Worm (Caenorhabditis elegans) whole organism, early embryonic: ENCODE measurements around the gene npr-1.

Experiments used
- B0310.2 ChIP-seq: sonication (generic microtip); optimal IDR thresholded peaks from 2 replicates; lab custom pipeline; 2016; ENCODE audit warnings: mild to moderate bottlenecking, missing genetic modification characterization, missing compliant biosample characterization
- F13C5.2 ChIP-seq: sonication (generic microtip); optimal IDR thresholded peaks from 2 replicates; lab custom pipeline; 2017; ENCODE audit warnings: mild to moderate bottlenecking, missing genetic modification characterization, inconsistent platforms, missing compliant biosample characterization
- aly-1 ChIP-seq: sonication (generic microtip); optimal IDR thresholded peaks from 2 replicates; lab custom pipeline; 2016; ENCODE audit warnings: missing genetic modification characterization, missing compliant biosample characterization
- ama-1 ChIP-seq: fragments of 150-350 bp; optimal IDR thresholded peaks from 2 replicates; lab custom pipeline; 2014
- ceh-13 ChIP-seq: fragments of 200-800 bp; sonication (Bioruptor generic); optimal IDR thresholded peaks from 2 replicates; lab custom pipeline; 2018; ENCODE audit warnings: mild to moderate bottlenecking, missing genetic modification characterization, missing compliant biosample characterization
- ets-7 ChIP-seq: sonication (generic microtip); optimal IDR thresholded peaks from 2 replicates; lab custom pipeline; 2016; ENCODE audit warnings: missing genotype, missing genetic modification characterization, missing compliant biosample characterization
- flt-1 ChIP-seq: fragments of 200-800 bp; sonication (Bioruptor generic); IDR thresholded peaks from 2 replicates; pipeline ENCODE4 v1.3.6; 2022; ENCODE audit warnings: missing genetic modification characterization, missing compliant biosample characterization
- hmbx-1 ChIP-seq: sonication (generic microtip); optimal IDR thresholded peaks from 2 replicates; lab custom pipeline; 2016; ENCODE audit warnings: mild to moderate bottlenecking, missing genetic modification characterization, missing compliant biosample characterization
- hmg-4 ChIP-seq: fragments of 200-800 bp; sonication (Bioruptor generic); optimal IDR thresholded peaks from 2 replicates; lab custom pipeline; 2018; ENCODE audit warnings: mild to moderate bottlenecking, missing genetic modification characterization, missing compliant biosample characterization
- hnd-1 ChIP-seq: sonication (generic microtip); optimal IDR thresholded peaks from 2 replicates; lab custom pipeline; 2016; ENCODE audit warnings: missing genetic modification characterization, missing compliant biosample characterization
- pes-1 ChIP-seq: fragments of 200-800 bp; sonication (Bioruptor generic); IDR thresholded peaks from 2 replicates; pipeline ENCODE4 v1.3.6; 2022; ENCODE audit warnings: missing genetic modification reagents, missing genetic modification characterization, missing compliant biosample characterization
- scrt-1 ChIP-seq: fragments of 200-800 bp; sonication (Bioruptor generic); IDR thresholded peaks from 2 replicates; pipeline ENCODE4 v1.3.6; 2022; ENCODE audit warnings: missing genetic modification characterization, missing compliant biosample characterization
- tbx-11 ChIP-seq: fragments of 200-800 bp; sonication (Bioruptor generic); IDR thresholded peaks from 2 replicates; pipeline ENCODE4 v1.3.6; 2022; ENCODE audit warnings: missing genetic modification characterization, missing compliant biosample characterization
- tbx-37 ChIP-seq: fragments of 200-800 bp; sonication (Bioruptor generic); conservative IDR thresholded peaks from 2 replicates; pipeline ENCODE4 v1.3.6; 2022; ENCODE audit warnings: missing genetic modification reagents, missing genetic modification characterization, missing compliant biosample characterization
- tra-4 ChIP-seq: sonication (generic microtip); optimal IDR thresholded peaks from 2 replicates; lab custom pipeline; 2017; ENCODE audit warnings: missing genetic modification characterization, missing compliant biosample characterization

The npr-1 gene

DNA sequence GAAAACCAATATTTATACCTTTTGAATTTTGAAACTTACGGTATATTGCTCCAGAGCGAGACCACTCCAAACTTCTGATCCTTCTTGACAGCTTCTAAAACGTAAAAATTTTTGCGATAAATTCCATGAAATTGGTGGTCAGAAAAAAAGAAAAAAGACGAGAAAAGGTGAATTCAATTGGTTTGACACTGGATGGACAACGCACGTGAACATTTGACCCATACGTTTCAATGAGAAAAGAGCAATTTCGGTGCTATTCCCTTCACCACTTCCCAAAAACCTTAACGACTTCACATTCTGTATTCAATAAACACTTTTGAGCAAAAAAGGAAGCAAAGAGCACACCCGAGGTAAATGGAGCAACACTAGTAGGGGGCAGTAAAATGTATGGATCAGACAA lies 42.4 kb downstream of the npr-1 start, which contains the start of gene acc-3:
Gene acc-3, minus strand, starts transcription at position 101 of the 400 bp plus-strand sequence.
- TF ChIP-seq hnd-1 (tag; lab: Kevin White, UChicago), result no peak
- no peak for TF ChIP-seq tbx-37 (GFP tag; lab: Robert Waterston, UW)
- TF ChIP-seq ceh-13 (GFP tag; lab: Kevin White, UChicago), result no peak
- TF ChIP-seq aly-1 (tag; lab: Kevin White, UChicago), result no peak
- no peak for TF ChIP-seq ama-1 (lab: Kevin White, UChicago)
- TF ChIP-seq hmbx-1 (tag; lab: Kevin White, UChicago), result no peak

DNA sequence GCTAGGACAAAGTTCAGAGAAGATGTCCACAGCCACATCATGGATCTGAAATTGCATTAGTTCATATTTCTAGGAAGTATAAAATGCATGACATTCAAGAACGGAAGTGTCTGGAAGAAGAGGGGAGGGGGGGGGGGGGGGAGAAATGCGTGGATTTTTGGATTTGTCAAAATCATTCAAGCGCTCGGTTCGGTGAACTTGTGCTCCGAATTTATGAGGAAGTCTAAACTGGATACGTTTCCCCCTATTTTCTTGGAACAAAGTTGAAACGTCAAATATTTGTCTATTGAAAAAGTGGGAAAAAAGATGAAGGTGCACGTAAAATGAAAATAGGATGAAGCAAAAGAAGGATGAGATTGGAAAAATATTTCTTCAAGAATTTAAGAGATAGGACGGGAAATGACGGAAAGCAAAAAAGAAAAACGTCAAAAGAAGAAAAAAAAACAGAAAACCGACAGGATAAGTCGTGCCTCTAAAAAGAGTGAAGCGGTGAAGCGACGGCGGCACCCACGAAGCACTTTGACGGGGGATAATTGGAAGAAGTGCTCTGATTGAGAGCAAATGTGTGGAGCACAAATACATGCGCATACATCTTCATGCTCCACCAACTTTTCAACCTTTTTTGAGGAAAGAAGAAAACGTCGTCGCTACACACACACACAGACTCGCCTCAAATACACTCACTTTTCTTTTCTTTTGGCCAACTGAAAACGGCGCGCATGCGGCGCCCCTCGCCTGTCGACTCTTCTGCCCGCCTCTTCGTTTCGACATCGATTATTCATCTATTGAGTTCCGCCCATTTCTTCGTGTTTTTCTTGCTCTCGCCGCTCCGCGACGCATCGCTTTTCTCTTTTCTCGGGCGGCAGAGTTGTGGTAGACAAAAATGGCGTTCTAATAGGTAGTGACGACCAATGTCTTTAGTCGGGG lies 48.9 kb downstream of the npr-1 start, which contains the start of gene F55D10.4:
Gene F55D10.4, minus strand, starts transcription at position 51 of the 927 bp plus-strand sequence.
- TF ChIP-seq ets-7 (tag; lab: Kevin White, UChicago) (no peak), ceh-13 (GFP tag; lab: Kevin White, UChicago) (no peak)

DNA sequence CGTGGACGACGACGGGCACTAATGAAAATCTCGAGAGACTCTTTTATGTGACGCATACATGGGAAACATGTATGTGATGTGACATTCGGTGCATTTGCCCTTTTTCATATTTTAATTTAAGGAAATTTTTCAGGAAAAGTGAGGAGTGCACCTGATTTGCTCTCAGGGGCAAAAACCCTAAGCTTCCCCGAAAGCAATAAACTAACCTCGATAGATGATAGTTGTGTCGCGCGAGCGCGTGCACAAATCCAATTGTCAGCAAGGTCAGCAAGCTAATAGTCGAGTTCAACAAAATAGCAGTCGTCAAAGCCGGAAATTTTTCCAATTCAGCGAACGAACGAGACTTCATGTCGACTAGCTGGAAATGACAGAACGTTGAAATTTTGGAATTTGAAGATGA lies 51.7 kb downstream of the npr-1 start:
- TF ChIP-seq hmbx-1 (tag; lab: Kevin White, UChicago) (no peak), scrt-1 (GFP tag; lab: Robert Waterston, UW) (no peak), tra-4 (no peak), B0310.2 (tag; lab: Kevin White, UChicago) (no peak), F13C5.2 (no peak), aly-1 (tag; lab: Kevin White, UChicago) (no peak), flt-1 (GFP tag; lab: Robert Waterston, UW) (no peak), tbx-37 (GFP tag; lab: Robert Waterston, UW) (no peak), hnd-1 (tag; lab: Kevin White, UChicago) (no peak), tbx-11 (GFP tag; lab: Robert Waterston, UW) (no peak), ama-1 (lab: Kevin White, UChicago) (no peak), hmg-4 (GFP tag; lab: Kevin White, UChicago) (no peak), pes-1 (no peak)
